Worm (Caenorhabditis elegans) whole organism, late embryonic: ENCODE measurements around the gene pch-2.

Source experiments
- F13H6.1 ChIP-seq: sonication (generic microtip); optimal IDR thresholded peaks from 2 replicates; lab custom pipeline; 2016; ENCODE audit warnings: missing genetic modification characterization, missing compliant biosample characterization
- ama-1 ChIP-seq: fragments of 150-350 bp; optimal IDR thresholded peaks from 2 replicates; lab custom pipeline; 2014
- ceh-34 ChIP-seq: sonication (generic microtip); optimal IDR thresholded peaks from 2 replicates; lab custom pipeline; 2016; ENCODE audit warnings: mild to moderate bottlenecking, missing genetic modification characterization, missing compliant biosample characterization
- dve-1 ChIP-seq: sonication (generic microtip); optimal IDR thresholded peaks from 2 replicates; lab custom pipeline; 2017; ENCODE audit warnings: antibody characterized with exemption, mild to moderate bottlenecking, missing genetic modification characterization, missing compliant biosample characterization
- elt-4 ChIP-seq: sonication (generic microtip); optimal IDR thresholded peaks from 2 replicates; lab custom pipeline; 2016; ENCODE audit warnings: missing genetic modification characterization, missing compliant biosample characterization
- pha-4 ChIP-seq: fragments of 150-350 bp; optimal IDR thresholded peaks from 2 replicates; lab custom pipeline; 2018; ENCODE audit warnings: missing biosample characterization, missing genetic modification reagents, missing genetic modification characterization
- ttx-3 ChIP-seq: sonication (generic microtip); optimal IDR thresholded peaks from 2 replicates; lab custom pipeline; 2016; ENCODE audit warnings: missing genetic modification reagents, missing genetic modification characterization, missing compliant biosample characterization
- unc-3 ChIP-seq, 2 experiments: fragments of 200-800 bp in 1 of 2; sonication (Bioruptor generic) in 1 of 2; sonication (generic microtip) in 1 of 2; conservative IDR thresholded peaks in 1 of 2; optimal IDR thresholded peaks in 1 of 2; 2 replicates each; pipeline versions ENCODE4 v1.3.6 to Lab custom; 2016 to 2022; ENCODE audit warnings: missing compliant biosample characterization in 2 of 2, missing genetic modification characterization in 2 of 2, missing genetic modification reagents in 1 of 2

DNA sequence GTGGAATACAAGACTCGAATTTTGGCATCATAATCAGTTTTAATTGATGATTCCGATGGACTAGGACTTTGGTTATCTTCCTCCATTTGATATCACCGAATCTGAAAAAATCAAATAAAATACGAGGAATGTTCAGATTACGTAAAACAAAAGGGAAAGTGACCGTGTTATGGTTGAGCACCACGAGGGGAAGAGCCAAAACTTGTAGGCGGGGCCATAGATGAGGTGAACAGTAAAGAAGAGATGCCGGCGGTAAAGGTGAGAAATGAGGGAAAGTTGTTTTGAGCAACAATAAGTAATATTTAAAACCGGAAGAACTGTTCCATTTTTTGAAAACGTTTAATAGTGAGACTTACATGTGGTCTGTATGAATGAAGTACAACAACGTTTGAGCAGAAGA lies 8.2 kb upstream of the pch-2 start, which contains the start of gene F10B5.3:
- TF ChIP-seq ttx-3 (tag; lab: Kevin White, UChicago) (no peak), ceh-34 (tag; lab: Kevin White, UChicago) (no peak), ama-1 (lab: Kevin White, UChicago) (no peak), F13H6.1 (tag; lab: Kevin White, UChicago) (no peak), dve-1 (tag; lab: Kevin White, UChicago) (no peak), unc-3 (GFP tag; conservative IDR thresholded peaks at IDR 0.05; lab: Robert Waterston, UW) (no peak), unc-3 (tag; optimal IDR thresholded peaks at IDR 0.05; lab: Kevin White, UChicago) (no peak), elt-4 (tag; lab: Kevin White, UChicago) (no peak), pha-4 (no peak)
